Worm (Caenorhabditis elegans) whole organism, mixed stage, embryonic: Measurements from ENCODE around the gene Y54G2A.10.

ENCODE experiments used
- bed-3 ChIP-seq: fragments of 200-800 bp; sonication (Bioruptor generic); optimal IDR thresholded peaks from 3 replicates; lab custom pipeline; 2018; ENCODE audit warnings: mild to moderate bottlenecking, missing genetic modification characterization, moderate library complexity, missing compliant biosample characterization
- blmp-1 ChIP-seq: fragments of 150-350 bp; optimal IDR thresholded peaks from 2 replicates; lab custom pipeline; 2014; ENCODE audit warnings: missing biosample characterization, missing genetic modification characterization
- ces-1 ChIP-seq: fragments of 150-350 bp; optimal IDR thresholded peaks from 2 replicates; lab custom pipeline; 2014; ENCODE audit warnings: missing biosample characterization, missing genetic modification reagents, missing genetic modification characterization
- elt-3 ChIP-seq: fragments of 150-350 bp; optimal IDR thresholded peaks from 2 replicates; lab custom pipeline; 2014; ENCODE audit warnings: missing biosample characterization, missing genetic modification characterization
- ham-2 ChIP-seq: fragments of 200-800 bp; sonication (Bioruptor generic); optimal IDR thresholded peaks from 2 replicates; lab custom pipeline; 2018; ENCODE audit warnings: mild to moderate bottlenecking, missing genetic modification characterization, missing compliant biosample characterization
- lin-32 ChIP-seq: fragments of 200-800 bp; sonication (Bioruptor generic); optimal IDR thresholded peaks from 2 replicates; lab custom pipeline; 2018; ENCODE audit warnings: mild to moderate bottlenecking, missing genetic modification characterization, missing compliant biosample characterization
- mep-1 ChIP-seq: fragments of 150-350 bp; optimal IDR thresholded peaks from 2 replicates; lab custom pipeline; 2017; ENCODE audit warnings: missing biosample characterization, missing genetic modification reagents, missing genetic modification characterization, inconsistent platforms
- nhr-12 ChIP-seq: fragments of 150-350 bp; optimal IDR thresholded peaks from 2 replicates; lab custom pipeline; 2014; ENCODE audit warnings: missing biosample characterization, missing genetic modification characterization
- nhr-237 ChIP-seq: fragments of 150-350 bp; optimal IDR thresholded peaks from 2 replicates; lab custom pipeline; 2014; ENCODE audit warnings: missing biosample characterization, missing genetic modification characterization
- nhr-28 ChIP-seq: fragments of 150-350 bp; optimal IDR thresholded peaks from 2 replicates; lab custom pipeline; 2014; ENCODE audit warnings: missing biosample characterization, missing genetic modification characterization
- nhr-76 ChIP-seq: sonication (generic microtip); optimal IDR thresholded peaks from 2 replicates; lab custom pipeline; 2017; ENCODE audit warnings: missing biosample characterization, missing genetic modification characterization
- pha-4 ChIP-seq: fragments of 150-350 bp; optimal IDR thresholded peaks from 2 replicates; lab custom pipeline; 2018; ENCODE audit warnings: missing biosample characterization, missing genetic modification reagents, missing genetic modification characterization
- unc-39 ChIP-seq: fragments of 150-350 bp; optimal IDR thresholded peaks from 2 replicates; lab custom pipeline; 2014; ENCODE audit warnings: missing biosample characterization, missing genetic modification characterization
- unc-62 ChIP-seq: fragments of 150-350 bp; optimal IDR thresholded peaks from 2 replicates; lab custom pipeline; 2014; ENCODE audit warnings: missing biosample characterization, missing genetic modification reagents, missing genetic modification characterization

ce11 chrIV:2753541-2753940 is 45.9 kb upstream of the Y54G2A.10 start:
- TF ChIP-seq elt-3 (tag; lab: Kevin White, UChicago) (no peak), pha-4 (tag; lab: Kevin White, UChicago) (no peak), mep-1 (tag; lab: Kevin White, UChicago) (no peak), nhr-28 (no peak), nhr-76 (tag; lab: Kevin White, UChicago) (no peak), bed-3 (no peak), unc-39 (tag; lab: Kevin White, UChicago) (no peak), blmp-1 (tag; lab: Kevin White, UChicago) (no peak), lin-32 (GFP tag; lab: Kevin White, UChicago) (no peak), ham-2 (GFP tag; lab: Kevin White, UChicago) (no peak), ces-1 (GFP tag; lab: Kevin White, UChicago) (no peak), nhr-237 (no peak), unc-62 (GFP tag; lab: Kevin White, UChicago) (no peak), nhr-12 (tag; lab: Kevin White, UChicago) (no peak)
